Worm (Caenorhabditis elegans): ENCODE results near the gene Y37D8A.6.
A peak's percentile ranks its signal among the peaks of the same experiment; 100 is the strongest.

Gene Y37D8A.6

DNA sequence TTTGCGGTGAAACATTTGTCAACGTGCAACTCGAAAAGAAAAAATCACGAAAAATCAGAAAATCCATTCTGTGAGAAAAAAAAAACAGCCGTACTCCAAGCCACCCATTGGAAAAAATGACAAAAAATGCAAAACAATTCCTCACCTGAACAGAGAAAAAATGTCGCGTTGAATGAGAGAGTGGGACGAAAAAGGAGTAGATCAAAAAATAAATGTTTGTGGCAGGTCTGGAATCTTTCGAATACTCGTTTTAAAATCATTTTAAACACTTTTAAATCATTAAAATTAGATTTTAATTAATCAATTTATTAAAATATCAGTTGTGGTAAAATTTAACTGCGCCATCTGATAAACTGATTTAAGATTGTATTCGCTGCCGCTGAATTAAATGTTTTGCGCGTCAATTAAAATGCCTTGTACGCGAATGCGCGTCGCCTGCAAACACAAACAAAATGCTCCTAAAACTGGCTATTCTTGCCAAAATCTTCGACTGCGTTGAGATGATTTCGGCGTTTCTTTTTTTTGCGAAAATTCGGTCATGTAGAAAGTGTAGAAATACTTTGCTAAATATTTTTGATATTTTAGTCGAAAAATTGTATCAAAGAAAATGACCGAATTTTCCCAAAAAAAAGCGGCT lies at the start of gene Y37D8A.6:
Gene Y37D8A.6, minus strand, starts transcription at position 238 of the 637 bp plus-strand sequence.
- TF ChIP-seq elt-2 (tag; optimal IDR thresholded peaks at IDR 0.05) (no peak), C04F5.9 (tag; optimal IDR thresholded peaks at IDR 0.05) (no peak), sup-37 (GFP tag; optimal IDR thresholded peaks at IDR 0.05) (no peak), nhr-19 (GFP tag; conservative IDR thresholded peaks at IDR 0.05) (no peak), unc-130 (tag; optimal IDR thresholded peaks at IDR 0.05) (no peak), unc-30 (tag; optimal IDR thresholded peaks at IDR 0.05) (no peak), snpc-4 (tag; optimal IDR thresholded peaks at IDR 0.05) (no peak), dpl-1 (GFP tag; optimal IDR thresholded peaks at IDR 0.05) (peak in 2 of 3 experiments; percentile 39 to 50), C34B4.2 (tag; optimal IDR thresholded peaks at IDR 0.05) (no peak), efl-1 (optimal IDR thresholded peaks at IDR 0.05) (peak in 1 of 2 experiments; percentile 39), efl-1 (GFP tag; optimal IDR thresholded peaks at IDR 0.05 in 1 of 2) (peak; percentile 27 to 87), swsn-7 (tag; optimal IDR thresholded peaks at IDR 0.05) (no peak), tbx-2 (tag; optimal IDR thresholded peaks at IDR 0.05) (no peak), sptf-1 (tag; optimal IDR thresholded peaks at IDR 0.05) (no peak), egl-27 (tag; optimal IDR thresholded peaks at IDR 0.05) (no peak), pqm-1 (tag; optimal IDR thresholded peaks at IDR 0.05) (no peak), nhr-237 (tag; optimal IDR thresholded peaks at IDR 0.05) (no peak), nhr-11 (tag; optimal IDR thresholded peaks at IDR 0.05) (no peak), fkh-4 (tag; optimal IDR thresholded peaks at IDR 0.05; ENCODE audit: borderline replicate concordance) (no peak), xbp-1 (tag; optimal IDR thresholded peaks at IDR 0.05) (no peak), Y116A8C.19 (tag; optimal IDR thresholded peaks at IDR 0.05; ENCODE audit: borderline replicate concordance) (no peak), fkh-8 (tag; optimal IDR thresholded peaks at IDR 0.05) (no peak), aha-1 (tag; optimal IDR thresholded peaks at IDR 0.05) (no peak), isw-1 (GFP tag; IDR thresholded peaks at IDR 0.05) (no peak), zag-1 (tag; optimal IDR thresholded peaks at IDR 0.05) (no peak), elt-3 (tag; optimal IDR thresholded peaks at IDR 0.05) (no peak), lin-14 (GFP tag; optimal IDR thresholded peaks at IDR 0.05) (no peak), ceh-82 (tag; optimal IDR thresholded peaks at IDR 0.05) (no peak), ceh-88 (GFP tag; IDR thresholded peaks at IDR 0.05) (no peak), nhr-85 (tag) (no peak), mep-1 (tag; optimal IDR thresholded peaks at IDR 0.05) (peak; percentile 9), aly-2 (tag; optimal IDR thresholded peaks at IDR 0.05) (no peak), egl-13 (tag; optimal IDR thresholded peaks at IDR 0.05) (no peak), ztf-4 (tag; optimal IDR thresholded peaks at IDR 0.05) (no peak), nhr-12 (tag; optimal IDR thresholded peaks at IDR 0.05) (no peak), nhr-76 (tag; optimal IDR thresholded peaks at IDR 0.05) (no peak), nhr-71 (tag; optimal IDR thresholded peaks at IDR 0.05) (peak; percentile 14), vab-15 (tag; optimal IDR thresholded peaks at IDR 0.05) (no peak), lin-13 (GFP tag; optimal IDR thresholded peaks at IDR 0.05) (no peak), ceh-90 (tag; optimal IDR thresholded peaks at IDR 0.05) (no peak), ztf-11 (tag; optimal IDR thresholded peaks at IDR 0.05) (no peak), nhr-20 (tag; optimal IDR thresholded peaks at IDR 0.05) (no peak), nhr-77 (tag; optimal IDR thresholded peaks at IDR 0.05) (no peak), fos-1 (tag; optimal IDR thresholded peaks at IDR 0.05) (no peak), ama-1 (optimal IDR thresholded peaks at IDR 0.05) (no peak), snu-23 (GFP tag; optimal IDR thresholded peaks at IDR 0.05) (no peak), unc-62 (GFP tag; optimal IDR thresholded peaks at IDR 0.05) (no peak), ceh-63 (GFP tag; optimal IDR thresholded peaks at IDR 0.05) (no peak), alr-1 (tag; optimal IDR thresholded peaks at IDR 0.05; ENCODE audit: borderline replicate concordance) (no peak), lsy-2 (tag; optimal IDR thresholded peaks at IDR 0.05) (peak; percentile 15 to 27), hpl-2 (GFP tag; optimal IDR thresholded peaks at IDR 0.05) (no peak), unc-86 (tag; optimal IDR thresholded peaks at IDR 0.05) (no peak), jun-1 (tag; optimal IDR thresholded peaks at IDR 0.05) (no peak), ces-1 (GFP tag; optimal IDR thresholded peaks at IDR 0.05) (no peak)

Data from whole organism, L1 larva.